Worm (Caenorhabditis elegans): ENCODE data around the gene srh-76.

The srh-76 gene

ce11 chrV:5844349-5844760, 10.7 kb downstream of the srh-76 start (continued):
- peak in 1 of 2 experiments; percentile 99 for TF ChIP-seq unc-62 (GFP tag; optimal IDR thresholded peaks at IDR 0.05 in 1 of 2)
- no peak for TF ChIP-seq unc-62 (tag; optimal IDR thresholded peaks at IDR 0.05)
- TF ChIP-seq nhr-42 (GFP tag; IDR thresholded peaks at IDR 0.05): peak; percentile 60; the same call in 1 of the 2 replicates
- TF ChIP-seq spr-1 (tag; optimal IDR thresholded peaks at IDR 0.05): peak; percentile 70
- peak; percentile 14 for TF ChIP-seq lin-13 (GFP tag; optimal IDR thresholded peaks at IDR 0.05)
- TF ChIP-seq lin-15B (tag; optimal IDR thresholded peaks at IDR 0.05): no peak
- TF ChIP-seq T26A8.4 (GFP tag; IDR thresholded peaks at IDR 0.05): peak; percentile 33; the same call in 1 of the 2 replicates
- peak; percentile 34 for TF ChIP-seq ama-1 (optimal IDR thresholded peaks at IDR 0.05)
- TF ChIP-seq mxl-3 (GFP tag; optimal IDR thresholded peaks at IDR 0.05): peak; percentile 80
- peak; percentile 88 for TF ChIP-seq nhr-48 (tag; optimal IDR thresholded peaks at IDR 0.05)
- peak; percentile 67; the same call in 1 of the 2 replicates for TF ChIP-seq mdt-29 (GFP tag; IDR thresholded peaks at IDR 0.05)
- peak; percentile 99 for TF ChIP-seq hlh-30 (tag; optimal IDR thresholded peaks at IDR 0.05; ENCODE audit: insufficient read depth)
- no peak for TF ChIP-seq Y5F2A.4 (GFP tag; optimal IDR thresholded peaks at IDR 0.05)
- TF ChIP-seq dmd-6 (GFP tag; IDR thresholded peaks at IDR 0.05): peak; percentile 80
- peak; percentile 45 for TF ChIP-seq zip-2 (tag; optimal IDR thresholded peaks at IDR 0.05)
- TF ChIP-seq dpl-1 (GFP tag; optimal IDR thresholded peaks at IDR 0.05): peak; percentile 43
- TF ChIP-seq cey-2 (tag; optimal IDR thresholded peaks at IDR 0.05; ENCODE audit: borderline replicate concordance, insufficient read depth): peak; percentile 83
- no peak for TF ChIP-seq F26F4.8 (GFP tag; conservative IDR thresholded peaks at IDR 0.05)
- TF ChIP-seq lin-29 (GFP tag; IDR thresholded peaks at IDR 0.05): peak; percentile 66; the same call in 1 of the 2 replicates
- TF ChIP-seq lin-1 (GFP tag; IDR thresholded peaks at IDR 0.05): peak; percentile 65
- TF ChIP-seq mep-1 (tag; optimal IDR thresholded peaks at IDR 0.05): peak; percentile 74
- TF ChIP-seq snpc-4 (tag; optimal IDR thresholded peaks at IDR 0.05): no peak
- TF ChIP-seq daf-8 (GFP tag; IDR thresholded peaks at IDR 0.05): no peak
- peak; percentile 18; the same call in 1 of the 2 replicates for TF ChIP-seq php-3 (GFP tag; IDR thresholded peaks at IDR 0.05)
- TF ChIP-seq nhr-76 (tag; optimal IDR thresholded peaks at IDR 0.05): no peak
- TF ChIP-seq ztf-7 (tag; optimal IDR thresholded peaks at IDR 0.05): no peak
- peak in 1 of 2 experiments; percentile 75 for TF ChIP-seq daf-16 (GFP tag; optimal IDR thresholded peaks at IDR 0.05)
- peak; percentile 60 for TF ChIP-seq daf-16 (tag; optimal IDR thresholded peaks at IDR 0.05)
- TF ChIP-seq madf-9 (GFP tag; conservative IDR thresholded peaks at IDR 0.05): 0 out of 2 replicates have a peak, but pooled peaks have one; percentile 13
- TF ChIP-seq nhr-25 (tag; optimal IDR thresholded peaks at IDR 0.05; ENCODE audit: borderline replicate concordance, insufficient read depth): peak; percentile 51
- no peak for TF ChIP-seq zag-1 (tag; optimal IDR thresholded peaks at IDR 0.05)
- peak; percentile 50 for TF ChIP-seq nhr-77 (tag; optimal IDR thresholded peaks at IDR 0.05)
- TF ChIP-seq zfp-3 (GFP tag; conservative IDR thresholded peaks at IDR 0.05): peak; percentile 8; the same call in 1 of the 2 replicates
- TF ChIP-seq aha-1 (tag): peak; percentile 91

- peak; percentile 85 for TF ChIP-seq hlh-30 (tag; optimal IDR thresholded peaks at IDR 0.05; ENCODE audit: insufficient read depth)
- no peak for TF ChIP-seq hlh-11 (tag; optimal IDR thresholded peaks at IDR 0.05)
Measured at ce11 chrV:5845162-5845561, 11.5 kb downstream of the srh-76 start.

- TF ChIP-seq nhr-10 (tag; optimal IDR thresholded peaks at IDR 0.05) (peak; percentile 38), rbr-2 (tag; optimal IDR thresholded peaks at IDR 0.05) (peak; percentile 16), ces-1 (GFP tag; optimal IDR thresholded peaks at IDR 0.05) (no peak), daf-8 (GFP tag; IDR thresholded peaks at IDR 0.05) (no peak), unc-130 (GFP tag; optimal IDR thresholded peaks at IDR 0.05) (no peak), unc-39 (tag; optimal IDR thresholded peaks at IDR 0.05) (no peak), daf-16 (GFP tag; optimal IDR thresholded peaks at IDR 0.05) (peak in 1 of 2 experiments; percentile 14), daf-16 (tag; optimal IDR thresholded peaks at IDR 0.05) (peak; percentile 81), F10B5.3 (tag; optimal IDR thresholded peaks at IDR 0.05) (no peak), nhr-42 (GFP tag; IDR thresholded peaks at IDR 0.05) (no peak), nhr-11 (tag; optimal IDR thresholded peaks at IDR 0.05) (peak; percentile 84), hlh-30 (tag; optimal IDR thresholded peaks at IDR 0.05; ENCODE audit: insufficient read depth) (peak; percentile 96), dmd-8 (GFP tag; IDR thresholded peaks at IDR 0.05) (no peak), madf-9 (GFP tag; conservative IDR thresholded peaks at IDR 0.05) (no peak; the same call in 1 of the 2 replicates), ceh-82 (tag; optimal IDR thresholded peaks at IDR 0.05) (no peak), lin-39 (tag; optimal IDR thresholded peaks at IDR 0.05) (no peak), arid-1 (GFP tag; conservative IDR thresholded peaks at IDR 0.05) (no peak), ztf-7 (tag; optimal IDR thresholded peaks at IDR 0.05) (peak; percentile 6), hlh-11 (tag; optimal IDR thresholded peaks at IDR 0.05) (peak; percentile 91), spr-1 (tag; optimal IDR thresholded peaks at IDR 0.05) (peak; percentile 35), nhr-77 (tag; optimal IDR thresholded peaks at IDR 0.05) (peak; percentile 85), mxl-3 (GFP tag; optimal IDR thresholded peaks at IDR 0.05) (peak; percentile 33), nhr-6 (tag; optimal IDR thresholded peaks at IDR 0.05) (no peak), gei-8 (GFP tag; optimal IDR thresholded peaks at IDR 0.05) (no peak)
Measured at ce11 chrV:5845669-5846189, 12.1 kb downstream of the srh-76 start, which contains the start of gene F26F12.3. F26F12.3 (minus strand) TSS chrV:5845719.
